Fruit fly (Drosophila melanogaster): ENCODE measurements around the gene CG5043.

DNA sequence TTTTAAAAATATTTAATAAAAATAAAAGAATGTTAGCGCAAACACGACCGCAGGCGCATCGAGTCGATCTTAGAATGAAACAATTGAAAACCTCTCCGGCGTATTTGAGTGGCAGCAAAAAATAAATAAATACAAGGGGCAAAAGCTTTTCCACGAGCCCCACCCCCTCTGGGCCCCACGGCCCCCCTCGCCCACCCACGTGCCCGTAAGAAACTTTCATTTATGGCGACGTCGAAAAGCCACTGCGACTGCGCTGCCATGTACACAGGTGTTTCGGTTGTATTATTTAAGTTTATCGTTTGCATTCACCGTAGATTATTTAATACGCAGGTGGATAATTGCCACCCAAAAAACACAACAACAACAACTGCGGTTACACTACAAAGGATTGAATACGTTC, 14.8 kb downstream of the CG5043 start:
- TF ChIP-seq EcR (GFP tag; optimal IDR thresholded peaks at IDR 0.05) (no peak), pan (optimal IDR thresholded peaks at IDR 0.05) (no peak)
